Fruit fly (Drosophila melanogaster) whole organism, adult: Measurements from ENCODE around the gene CG14659.

ENCODE experiments used
- CG12768 ChIP-seq: fragments of 200-800 bp; sonication (Bioruptor generic); optimal IDR thresholded peaks from 2 replicates; lab custom pipeline; 2017; ENCODE audit warnings: missing biosample characterization, missing genetic modification characterization, mild to moderate bottlenecking, moderate library complexity, missing genetic modification reagents
- CG14711 ChIP-seq: fragments of 200-800 bp; sonication (Bioruptor generic); optimal IDR thresholded peaks from 2 replicates; lab custom pipeline; 2018; ENCODE audit warnings: missing biosample characterization, mild to moderate bottlenecking, missing genetic modification characterization, moderate library complexity
- CG7045 ChIP-seq: fragments of 200-800 bp; sonication (Bioruptor generic); optimal IDR thresholded peaks from 2 replicates; lab custom pipeline; 2017; ENCODE audit warnings: missing biosample characterization, mild to moderate bottlenecking, missing genetic modification characterization
- CG7101 ChIP-seq: fragments of 200-800 bp; sonication (Bioruptor generic); optimal IDR thresholded peaks from 2 replicates; lab custom pipeline; 2018; ENCODE audit warnings: missing biosample characterization, mild to moderate bottlenecking, missing genetic modification characterization, moderate library complexity
- bab1 ChIP-seq: fragments of 200-800 bp; sonication (Bioruptor generic); optimal IDR thresholded peaks from 3 replicates; lab custom pipeline; 2019; ENCODE audit warnings: missing biosample characterization, mild to moderate bottlenecking, missing genetic modification characterization, moderate library complexity
- cic ChIP-seq: fragments of 200-800 bp; sonication (Bioruptor generic); optimal IDR thresholded peaks from 2 replicates; lab custom pipeline; 2017; ENCODE audit warnings: missing biosample characterization, mild to moderate bottlenecking, missing genetic modification characterization, moderate library complexity
- cnc ChIP-seq, 2 experiments: fragments of >200 bp; optimal IDR thresholded peaks; 2 replicates each; lab custom pipeline; 2017
- ovo ChIP-seq: fragments of 200-800 bp; sonication (Bioruptor generic); optimal IDR thresholded peaks from 2 replicates; lab custom pipeline; 2016; ENCODE audit warnings: missing biosample characterization, missing genetic modification characterization
- pad ChIP-seq: fragments of 200-800 bp; sonication (Bioruptor generic); optimal IDR thresholded peaks from 3 replicates; lab custom pipeline; 2017; ENCODE audit warnings: missing biosample characterization, missing genetic modification characterization, mild to moderate bottlenecking, moderate library complexity, missing genetic modification reagents

dm6 chr3R:4804828-4805707 is 26.0 kb downstream of the CG14659 start:
- no peak for TF ChIP-seq cic (GFP tag; lab: Kevin White, UChicago)
- no peak for TF ChIP-seq cnc (optimal IDR thresholded peaks at IDR 0.05; lab: Kevin White, UChicago)
- peak; percentile 62 for TF ChIP-seq CG14711 (tag; lab: Kevin White, UChicago)
- no peak for TF ChIP-seq ovo (GFP tag; lab: Kevin White, UChicago)
- no peak for TF ChIP-seq CG12768 (GFP tag; lab: Kevin White, UChicago)
- TF ChIP-seq bab1 (GFP tag; lab: Kevin White, UChicago): peak; percentile 10
- no peak for TF ChIP-seq pad (GFP tag; lab: Kevin White, UChicago)
- no peak for TF ChIP-seq CG7045 (GFP tag; lab: Kevin White, UChicago)
- TF ChIP-seq CG7101 (tag; lab: Kevin White, UChicago): no peak
